Fruit fly (Drosophila melanogaster) whole organism, embryonic: Measurements from ENCODE around the gene Lcp65Ab1.

Experiments
- Aef1 ChIP-seq: fragments of 200-800 bp; sonication (Bioruptor generic); IDR thresholded peaks from 3 replicates; pipeline ENCODE4 v1.3.6; 2022; ENCODE audit warnings: missing biosample characterization, missing genetic modification characterization
- Antp ChIP-seq: fragments of 200-800 bp; sonication (Bioruptor generic); optimal IDR thresholded peaks from 3 replicates; lab custom pipeline; 2016; ENCODE audit warnings: missing biosample characterization, missing genetic modification characterization
- CG10209 ChIP-seq: fragments of 200-800 bp; sonication (Bioruptor generic); optimal IDR thresholded peaks from 3 replicates; lab custom pipeline; 2017; ENCODE audit warnings: missing biosample characterization, mild to moderate bottlenecking, missing genetic modification characterization, missing genetic modification reagents
- CG10979 ChIP-seq: fragments of 200-800 bp; sonication (Bioruptor generic); optimal IDR thresholded peaks from 2 replicates; lab custom pipeline; 2018; ENCODE audit warnings: missing biosample characterization, mild to moderate bottlenecking, missing genetic modification characterization, moderate library complexity
- CG12219 ChIP-seq: fragments of 200-800 bp; sonication (Bioruptor generic); optimal IDR thresholded peaks from 3 replicates; lab custom pipeline; 2018; ENCODE audit warnings: missing biosample characterization, mild to moderate bottlenecking, missing genetic modification characterization
- CG15696 ChIP-seq: fragments of 200-800 bp; sonication (Bioruptor generic); optimal IDR thresholded peaks from 2 replicates; lab custom pipeline; 2019; ENCODE audit warnings: missing biosample characterization, mild to moderate bottlenecking, missing genetic modification characterization, moderate library complexity
- CG34376 ChIP-seq: fragments of 200-800 bp; sonication (Bioruptor generic); optimal IDR thresholded peaks from 2 replicates; lab custom pipeline; 2018; ENCODE audit warnings: missing biosample characterization, mild to moderate bottlenecking, missing genetic modification characterization
- CG4707 ChIP-seq: fragments of 200-800 bp; sonication (Bioruptor generic); optimal IDR thresholded peaks from 2 replicates; lab custom pipeline; 2018; ENCODE audit warnings: missing biosample characterization, mild to moderate bottlenecking, missing genetic modification characterization, moderate library complexity
- CG6689 ChIP-seq: fragments of 200-800 bp; sonication (Bioruptor generic); IDR thresholded peaks from 2 replicates; pipeline ENCODE4 v1.3.6; 2022; ENCODE audit warnings: missing biosample characterization, missing genetic modification characterization
- CG6765 ChIP-seq: fragments of 200-800 bp; sonication (Bioruptor generic); optimal IDR thresholded peaks from 3 replicates; lab custom pipeline; 2017; ENCODE audit warnings: missing biosample characterization, mild to moderate bottlenecking, missing genetic modification characterization
- CG8388 ChIP-seq: fragments of 200-800 bp; sonication (Bioruptor generic); optimal IDR thresholded peaks from 2 replicates; lab custom pipeline; 2019; ENCODE audit warnings: missing biosample characterization, mild to moderate bottlenecking, missing genetic modification characterization, moderate library complexity
- CG9215 ChIP-seq: fragments of 200-800 bp; sonication (Bioruptor generic); IDR thresholded peaks from 2 replicates; pipeline ENCODE4 v1.3.6; 2022; ENCODE audit warnings: missing biosample characterization, missing genetic modification characterization
- CoRest ChIP-seq: fragments of 200-800 bp; sonication (Bioruptor generic); optimal IDR thresholded peaks from 3 replicates; lab custom pipeline; 2018; ENCODE audit warnings: missing biosample characterization, mild to moderate bottlenecking, missing genetic modification characterization, moderate library complexity
- D ChIP-seq, 2 experiments: fragments of 200-800 bp in 1 of 2; fragments of >200 bp in 1 of 2; sonication (Bioruptor generic) in 1 of 2; optimal IDR thresholded peaks; 2 replicates in 1 of 2; 3 replicates in 1 of 2; lab custom pipeline; 2017; ENCODE audit warnings: mild to moderate bottlenecking in 1 of 2, missing biosample characterization in 1 of 2, missing genetic modification characterization in 1 of 2, missing genetic modification reagents in 1 of 2
- Eip74EF ChIP-seq, 2 experiments: fragments of 200-800 bp in 1 of 2; fragments of >200 bp in 1 of 2; sonication (Bioruptor generic) in 1 of 2; optimal IDR thresholded peaks; 2 replicates each; lab custom pipeline; 2017 to 2019; ENCODE audit warnings: missing biosample characterization in 2 of 2, missing genetic modification characterization in 2 of 2, mild to moderate bottlenecking in 1 of 2, moderate library complexity in 1 of 2
- Fer3 ChIP-seq: fragments of 200-800 bp; sonication (Bioruptor generic); optimal IDR thresholded peaks from 2 replicates; lab custom pipeline; 2018; ENCODE audit warnings: missing biosample characterization, mild to moderate bottlenecking, missing genetic modification characterization, moderate library complexity
- HmgD ChIP-seq: fragments of 200-800 bp; sonication (Bioruptor generic); optimal IDR thresholded peaks from 3 replicates; lab custom pipeline; 2016; ENCODE audit warnings: missing biosample characterization, missing genetic modification characterization
- Hr51 ChIP-seq, 2 experiments: fragments of 200-800 bp; sonication (Bioruptor generic); optimal IDR thresholded peaks; 2 replicates in 1 of 2; 3 replicates in 1 of 2; lab custom pipeline; 2016 to 2018; ENCODE audit warnings: missing biosample characterization in 2 of 2, missing genetic modification characterization in 2 of 2, mild to moderate bottlenecking in 1 of 2, moderate library complexity in 1 of 2
- Nf-YB ChIP-seq: fragments of 200-800 bp; sonication (Bioruptor generic); optimal IDR thresholded peaks from 3 replicates; lab custom pipeline; 2019; ENCODE audit warnings: missing biosample characterization, mild to moderate bottlenecking, missing genetic modification characterization, moderate library complexity
- Ptx1 ChIP-seq: fragments of 200-800 bp; sonication (Bioruptor generic); IDR thresholded peaks from 2 replicates; pipeline ENCODE4 v1.3.6; 2022; ENCODE audit warnings: missing biosample characterization, missing genetic modification characterization
- Sox102F ChIP-seq: fragments of 200-800 bp; sonication (Bioruptor generic); optimal IDR thresholded peaks from 2 replicates; lab custom pipeline; 2018; ENCODE audit warnings: missing biosample characterization, mild to moderate bottlenecking, missing genetic modification characterization, moderate library complexity
- Ssrp ChIP-seq: fragments of 200-800 bp; sonication (Bioruptor generic); optimal IDR thresholded peaks from 2 replicates; lab custom pipeline; 2018; ENCODE audit warnings: missing biosample characterization, mild to moderate bottlenecking, missing genetic modification characterization, moderate library complexity
- Stat92E ChIP-seq, 3 experiments: fragments of >200 bp in 2 of 3; fragments of 200-800 bp in 1 of 3; sonication (Bioruptor generic) in 1 of 3; optimal IDR thresholded peaks; 2 replicates each; lab custom pipeline; 2017 to 2019; ENCODE audit warnings: missing biosample characterization in 3 of 3, missing genetic modification characterization in 3 of 3, mild to moderate bottlenecking in 1 of 3, moderate library complexity in 1 of 3
- Vsx1 ChIP-seq: fragments of 200-800 bp; sonication (Bioruptor generic); optimal IDR thresholded peaks from 2 replicates; lab custom pipeline; 2017; ENCODE audit warnings: missing biosample characterization, mild to moderate bottlenecking, missing genetic modification characterization, missing genetic modification reagents
- ac ChIP-seq: fragments of 200-800 bp; sonication (Bioruptor generic); optimal IDR thresholded peaks from 3 replicates; lab custom pipeline; 2017; ENCODE audit warnings: missing biosample characterization, mild to moderate bottlenecking, missing genetic modification characterization
- amos ChIP-seq: fragments of 200-800 bp; sonication (Bioruptor generic); IDR thresholded peaks from 2 replicates; pipeline ENCODE4 v1.3.6; 2022; ENCODE audit warnings: missing biosample characterization, missing genetic modification characterization; ENCODE audit not compliant: partially characterized antibody
- ap ChIP-seq: fragments of 200-800 bp; sonication (Bioruptor generic); IDR thresholded peaks from 2 replicates; pipeline ENCODE4 v1.3.6; 2022; ENCODE audit warnings: missing biosample characterization, missing genetic modification characterization
- ase ChIP-seq: fragments of 200-800 bp; sonication (Bioruptor generic); IDR thresholded peaks from 3 replicates; pipeline ENCODE4 v1.3.6; 2022; ENCODE audit warnings: missing biosample characterization, missing genetic modification characterization
- ato ChIP-seq: fragments of 200-800 bp; sonication (Bioruptor generic); IDR thresholded peaks from 2 replicates; pipeline ENCODE4 v1.3.6; 2022; ENCODE audit warnings: missing biosample characterization, missing genetic modification characterization; ENCODE audit not compliant: partially characterized antibody
- bab2 ChIP-seq: fragments of 200-800 bp; sonication (Bioruptor generic); optimal IDR thresholded peaks from 2 replicates; lab custom pipeline; 2016; ENCODE audit warnings: missing biosample characterization, missing genetic modification characterization
- cato ChIP-seq: fragments of 200-800 bp; sonication (Bioruptor generic); optimal IDR thresholded peaks from 2 replicates; lab custom pipeline; 2016; ENCODE audit warnings: missing biosample characterization, missing genetic modification characterization, borderline replicate concordance
- gcm ChIP-seq: fragments of 200-800 bp; sonication (Bioruptor generic); optimal IDR thresholded peaks from 2 replicates; lab custom pipeline; 2019; ENCODE audit warnings: missing biosample characterization, mild to moderate bottlenecking, missing genetic modification characterization, moderate library complexity
- ind ChIP-seq: fragments of 200-800 bp; sonication (Bioruptor generic); optimal IDR thresholded peaks from 3 replicates; lab custom pipeline; 2016; ENCODE audit warnings: missing biosample characterization, missing genetic modification characterization
- insv ChIP-seq, 2 experiments: fragments of 200-800 bp; sonication (Bioruptor generic); optimal IDR thresholded peaks; 3 replicates each; lab custom pipeline; 2016 to 2018; ENCODE audit warnings: missing biosample characterization in 2 of 2, missing genetic modification characterization in 2 of 2
- lab ChIP-seq: fragments of 200-800 bp; sonication (Bioruptor generic); optimal IDR thresholded peaks from 3 replicates; lab custom pipeline; 2017; ENCODE audit warnings: missing biosample characterization, missing genetic modification characterization, mild to moderate bottlenecking, moderate library complexity, missing genetic modification reagents
- nerfin-1 ChIP-seq: fragments of 200-800 bp; sonication (Bioruptor generic); optimal IDR thresholded peaks from 3 replicates; lab custom pipeline; 2019; ENCODE audit warnings: missing biosample characterization, mild to moderate bottlenecking, missing genetic modification characterization, moderate library complexity
- nmo ChIP-seq: fragments of 200-800 bp; sonication (Bioruptor generic); optimal IDR thresholded peaks from 2 replicates; lab custom pipeline; 2018; ENCODE audit warnings: missing biosample characterization, mild to moderate bottlenecking, missing genetic modification characterization, moderate library complexity
- phol ChIP-seq: fragments of 200-800 bp; sonication (Bioruptor generic); optimal IDR thresholded peaks from 3 replicates; lab custom pipeline; 2018; ENCODE audit warnings: missing biosample characterization, mild to moderate bottlenecking, missing genetic modification characterization, moderate library complexity
- pnt ChIP-seq: fragments of 200-800 bp; sonication (Bioruptor generic); optimal IDR thresholded peaks from 3 replicates; lab custom pipeline; 2016; ENCODE audit warnings: missing biosample characterization, missing genetic modification characterization
- prd ChIP-seq, 3 experiments: fragments of >200 bp in 2 of 3; fragments of 200-800 bp in 1 of 3; sonication (Bioruptor generic) in 1 of 3; optimal IDR thresholded peaks in 2 of 3; IDR thresholded peaks in 1 of 3; 2 replicates in 2 of 3; 3 replicates in 1 of 3; pipeline versions ENCODE4 v1.3.6 to Lab custom; 2017 to 2022; ENCODE audit warnings: missing biosample characterization in 1 of 3, missing genetic modification characterization in 1 of 3
- row ChIP-seq: fragments of 200-800 bp; sonication (Bioruptor generic); IDR thresholded peaks from 3 replicates; pipeline ENCODE4 v1.3.6; 2022; ENCODE audit warnings: missing biosample characterization, missing genetic modification characterization
- scrt ChIP-seq: fragments of 200-800 bp; sonication (Bioruptor generic); optimal IDR thresholded peaks from 2 replicates; lab custom pipeline; 2018; ENCODE audit warnings: missing biosample characterization, mild to moderate bottlenecking, missing genetic modification characterization, moderate library complexity
- tap ChIP-seq: fragments of 200-800 bp; optimal IDR thresholded peaks from 3 replicates; lab custom pipeline; 2019; ENCODE audit warnings: missing biosample characterization, mild to moderate bottlenecking, missing genetic modification characterization, moderate library complexity
- trem ChIP-seq: fragments of 200-800 bp; optimal IDR thresholded peaks from 3 replicates; lab custom pipeline; 2019; ENCODE audit warnings: missing biosample characterization, mild to moderate bottlenecking, missing genetic modification characterization, moderate library complexity
- zfh1 ChIP-seq: fragments of 200-800 bp; sonication (Bioruptor generic); IDR thresholded peaks from 3 replicates; pipeline ENCODE4 v1.3.6; 2022; ENCODE audit warnings: missing biosample characterization, missing genetic modification characterization

Gene Lcp65Ab1

DNA sequence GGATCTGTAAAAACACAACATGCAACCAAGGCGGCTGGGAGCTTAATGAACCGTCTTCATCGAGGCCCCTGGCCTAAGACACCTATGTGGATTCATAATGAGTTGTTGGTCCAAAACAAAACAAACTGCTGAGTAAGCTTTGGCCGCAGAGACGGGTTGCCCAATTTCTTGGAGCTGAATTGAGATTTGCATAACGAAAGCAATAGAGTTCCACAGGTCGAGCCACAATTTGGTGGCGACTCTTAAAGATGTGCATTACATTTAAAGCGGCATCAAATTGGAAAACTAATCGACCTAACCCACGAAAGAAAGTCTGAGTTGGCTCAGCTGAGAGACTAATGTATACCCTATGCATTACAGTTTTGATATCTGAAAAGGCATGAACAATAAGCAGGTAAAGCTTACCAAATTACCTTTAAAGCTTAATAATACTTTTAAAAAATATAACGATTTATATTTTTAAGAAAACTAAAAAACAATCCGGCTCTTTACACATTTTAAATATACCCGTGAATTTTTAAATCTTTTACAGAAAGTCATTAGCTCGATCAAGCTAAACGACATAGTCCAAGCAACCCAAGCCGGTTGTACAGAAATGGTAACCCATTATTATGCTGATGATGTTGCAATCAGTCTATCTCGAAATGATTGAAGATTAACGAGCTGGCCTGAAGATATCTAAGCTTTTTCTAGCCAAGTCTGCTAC lies 8.1 kb downstream of the Lcp65Ab1 start, which contains the start of gene CG13297 (continued):
- TF ChIP-seq CG34376 (no peak), CG6689 (peak; percentile 66), Eip74EF (GFP tag; optimal IDR thresholded peaks at IDR 0.05; lab: Kevin White, UChicago) (peak in 1 of 2 experiments; percentile 72), scrt (peak; percentile 26), ap (GFP tag; lab: Robert Waterston, UW) (0 out of 2 replicates have a peak, but pooled peaks have one; percentile 14), Ptx1 (GFP tag; lab: Robert Waterston, UW) (peak; percentile 81), CG12219 (GFP tag; lab: Kevin White, UChicago) (peak; percentile 31), tap (peak; percentile 49), CG8388 (peak; percentile 48), Sox102F (GFP tag; lab: Kevin White, UChicago) (peak; percentile 76), bab2 (GFP tag; lab: Kevin White, UChicago) (no peak), Fer3 (peak; percentile 35), CG10209 (GFP tag; lab: Kevin White, UChicago) (peak; percentile 33), cato (peak; percentile 1), Hr51 (GFP tag; optimal IDR thresholded peaks at IDR 0.05; lab: Kevin White, UChicago) (peak in 1 of 2 experiments; percentile 84), CG15696 (tag; lab: Kevin White, UChicago) (no peak), CG6765 (no peak), lab (GFP tag; lab: Kevin White, UChicago) (peak; percentile 26), ind (GFP tag; lab: Kevin White, UChicago) (peak; percentile 45), HmgD (no peak), ase (GFP tag; lab: Robert Waterston, UW) (peak; percentile 54; the same call in 1 of the 3 replicates), phol (tag; lab: Kevin White, UChicago) (peak; percentile 75), row (GFP tag; lab: Robert Waterston, UW) (peak; percentile 70), pnt (GFP tag; lab: Kevin White, UChicago) (no peak), CG10979 (peak; percentile 56), zfh1 (GFP tag; lab: Robert Waterston, UW) (0 out of 3 replicates have a peak, but pooled peaks have one; percentile 32), D (optimal IDR thresholded peaks at IDR 0.05; lab: Kevin White, UChicago) (no peak), D (GFP tag; optimal IDR thresholded peaks at IDR 0.05; lab: Kevin White, UChicago) (peak; percentile 57), Aef1 (GFP tag; lab: Robert Waterston, UW) (peak; percentile 48; the same call in 2 of the 3 replicates), amos (GFP tag; lab: Robert Waterston, UW) (no peak), Ssrp (peak; percentile 68), Stat92E (GFP tag; optimal IDR thresholded peaks at IDR 0.05; lab: Kevin White, UChicago) (no peak), ac (GFP tag; lab: Kevin White, UChicago) (no peak), Vsx1 (GFP tag; lab: Kevin White, UChicago) (peak; percentile 46), nmo (peak; percentile 66), gcm (GFP tag; lab: Kevin White, UChicago) (peak; percentile 32), insv (GFP tag; optimal IDR thresholded peaks at IDR 0.05; lab: Kevin White, UChicago) (no peak), nerfin-1 (peak; percentile 64), CoRest (tag; lab: Kevin White, UChicago) (peak; percentile 69), CG9215 (GFP tag; lab: Robert Waterston, UW) (0 out of 2 replicates have a peak, but pooled peaks have one; percentile 8), CG4707 (no peak), ato (GFP tag; lab: Robert Waterston, UW) (no peak), Nf-YB (no peak), Antp (GFP tag; lab: Kevin White, UChicago) (no peak), prd (optimal IDR thresholded peaks at IDR 0.05; lab: Kevin White, UChicago) (no peak), prd (GFP tag; IDR thresholded peaks at IDR 0.05; lab: Robert Waterston, UW) (peak; percentile 59; the same call in 2 of the 3 replicates), trem (peak; percentile 33)
